Fruit fly (Drosophila melanogaster) whole organism, adult: Measurements from ENCODE around the gene twe.

Experiments
- CG7101 ChIP-seq: fragments of 200-800 bp; sonication (Bioruptor generic); optimal IDR thresholded peaks from 2 replicates; lab custom pipeline; 2018; ENCODE audit warnings: missing biosample characterization, mild to moderate bottlenecking, missing genetic modification characterization, moderate library complexity
- Mnt ChIP-seq: fragments of 200-800 bp; sonication (Bioruptor generic); optimal IDR thresholded peaks from 2 replicates; lab custom pipeline; 2016; ENCODE audit warnings: missing biosample characterization, mild to moderate bottlenecking, missing genetic modification characterization
- cnc ChIP-seq, 2 experiments: fragments of >200 bp; optimal IDR thresholded peaks; 2 replicates each; lab custom pipeline; 2017
- kay ChIP-seq: fragments of 200-800 bp; sonication (Bioruptor generic); peaks from one replicate; lab custom pipeline; 2016; ENCODE audit warnings: missing biosample characterization, missing genetic modification characterization, borderline replicate concordance

DNA sequence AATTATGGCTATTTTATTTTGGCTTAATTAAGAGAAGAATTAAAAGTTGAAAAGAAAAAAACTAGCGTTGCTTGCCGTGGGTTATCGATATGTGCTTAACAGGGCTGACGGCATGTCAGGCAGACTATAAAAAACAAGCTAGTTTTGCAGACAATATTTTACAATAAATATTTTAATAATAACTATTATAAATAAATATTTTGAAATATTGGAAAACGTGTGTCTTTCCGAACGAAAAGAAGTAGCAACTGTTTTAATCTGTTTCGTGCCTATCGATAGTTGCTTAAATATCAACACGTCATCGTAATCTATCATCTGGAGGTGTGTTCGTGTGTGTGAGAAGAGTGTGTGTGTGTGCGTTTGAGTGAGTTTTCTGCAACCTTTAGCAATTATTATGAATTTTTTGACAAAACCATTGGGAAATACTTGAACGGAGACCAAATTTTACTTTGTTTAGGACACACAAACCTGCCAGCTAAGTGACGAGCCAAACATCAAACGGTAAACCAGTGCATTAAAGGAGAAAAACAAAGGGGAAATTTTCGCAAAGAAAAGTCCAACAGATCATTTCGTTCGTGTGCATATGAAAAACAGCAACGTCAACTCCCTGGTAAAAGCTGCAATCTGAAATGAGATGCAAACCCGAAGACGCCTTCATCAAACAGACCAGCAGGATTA, 45.5 kb upstream of the twe start, which contains the start of the genes CG5861 and Syx5:
- TF ChIP-seq CG7101 (peak; percentile 78), Mnt (GFP tag; lab: Kevin White, UChicago) (peak; percentile 66), kay (GFP tag; lab: Kevin White, UChicago) (no peak), cnc (optimal IDR thresholded peaks at IDR 0.05; lab: Kevin White, UChicago) (peak; percentile 46 to 65)
